Worm (Caenorhabditis elegans) whole organism, late embryonic: ENCODE data around the gene far-4.

Experiments used
- ama-1 ChIP-seq: fragments of 150-350 bp; optimal IDR thresholded peaks from 2 replicates; lab custom pipeline; 2014
- pha-4 ChIP-seq: fragments of 150-350 bp; optimal IDR thresholded peaks from 2 replicates; lab custom pipeline; 2018; ENCODE audit warnings: missing biosample characterization, missing genetic modification reagents, missing genetic modification characterization
- zip-5 ChIP-seq: sonication (generic microtip); optimal IDR thresholded peaks from 2 replicates; lab custom pipeline; 2016; ENCODE audit warnings: missing genetic modification characterization, missing compliant biosample characterization

- no peak for TF ChIP-seq zip-5 (tag; lab: Kevin White, UChicago)
- no peak for TF ChIP-seq pha-4 (tag; lab: Kevin White, UChicago)
- TF ChIP-seq ama-1 (lab: Kevin White, UChicago): no peak
Observed at ce11 chrV:13020014-13020413, 20.6 kb upstream of the far-4 start.
